Worm (Caenorhabditis elegans): Measurements from ENCODE around the gene M02E1.1.

The M02E1.1 gene

ce11 chrX:348141-348540 lies 22.2 kb downstream of the M02E1.1 start:
- TF ChIP-seq cog-1 (tag; optimal IDR thresholded peaks at IDR 0.05) (no peak), T22C8.4 (GFP tag; IDR thresholded peaks at IDR 0.05) (peak; percentile 52; the same call in 1 of the 2 replicates)

ce11 chrX:351398-351797 lies 25.5 kb downstream of the M02E1.1 start:
- TF ChIP-seq ztf-29 (GFP tag; IDR thresholded peaks at IDR 0.05) (peak; percentile 81), klf-2 (GFP tag; conservative IDR thresholded peaks at IDR 0.05) (peak; percentile 82), tab-1 (GFP tag; IDR thresholded peaks at IDR 0.05) (peak; percentile 95), T22C8.4 (GFP tag; IDR thresholded peaks at IDR 0.05) (peak; percentile 79), ztf-23 (GFP tag; IDR thresholded peaks at IDR 0.05) (peak; percentile 89), ref-1 (GFP tag; conservative IDR thresholded peaks at IDR 0.05) (peak; percentile 83), flt-1 (GFP tag; IDR thresholded peaks at IDR 0.05) (peak; percentile 96)

- TF ChIP-seq med-1 (GFP tag; optimal IDR thresholded peaks at IDR 0.05; ENCODE audit: insufficient read depth) (peak; percentile 69), ztf-29 (GFP tag; IDR thresholded peaks at IDR 0.05) (peak; percentile 92), tab-1 (GFP tag; IDR thresholded peaks at IDR 0.05) (peak; percentile 95), cog-1 (tag; optimal IDR thresholded peaks at IDR 0.05) (peak; percentile 83), ztf-23 (GFP tag; IDR thresholded peaks at IDR 0.05) (peak; percentile 96), klf-2 (GFP tag; conservative IDR thresholded peaks at IDR 0.05) (peak; percentile 92), flt-1 (GFP tag; IDR thresholded peaks at IDR 0.05) (peak; percentile 91), T22C8.4 (GFP tag; IDR thresholded peaks at IDR 0.05) (peak; percentile 90), ref-1 (GFP tag; conservative IDR thresholded peaks at IDR 0.05) (peak; percentile 84)
Measured at ce11 chrX:353134-353669, 27.3 kb downstream of the M02E1.1 start, which contains the start of gene sor-3. sor-3 (plus strand) TSS chrX:353619.

ce11 chrX:357792-358191 lies 31.9 kb downstream of the M02E1.1 start, which contains the start of gene C04E7.1:
C04E7.1 (plus strand) TSS chrX:358092.
- TF ChIP-seq klf-2 (GFP tag; conservative IDR thresholded peaks at IDR 0.05) (no peak), T22C8.4 (GFP tag; IDR thresholded peaks at IDR 0.05) (no peak), med-1 (GFP tag; optimal IDR thresholded peaks at IDR 0.05; ENCODE audit: insufficient read depth) (no peak), ztf-23 (GFP tag; IDR thresholded peaks at IDR 0.05) (no peak), ref-1 (GFP tag; conservative IDR thresholded peaks at IDR 0.05) (no peak), cog-1 (tag; optimal IDR thresholded peaks at IDR 0.05) (no peak), flt-1 (GFP tag; IDR thresholded peaks at IDR 0.05) (no peak), ztf-29 (GFP tag; IDR thresholded peaks at IDR 0.05) (no peak), tab-1 (GFP tag; IDR thresholded peaks at IDR 0.05) (no peak)

ce11 chrX:360479-360878 lies 34.6 kb downstream of the M02E1.1 start, which contains the start of gene C04E7.5:
C04E7.5 (plus strand) TSS chrX:360779.
- TF ChIP-seq med-1 (GFP tag; optimal IDR thresholded peaks at IDR 0.05; ENCODE audit: insufficient read depth) (no peak), ztf-29 (GFP tag; IDR thresholded peaks at IDR 0.05) (no peak), cog-1 (tag; optimal IDR thresholded peaks at IDR 0.05) (no peak), klf-2 (GFP tag; conservative IDR thresholded peaks at IDR 0.05) (no peak), flt-1 (GFP tag; IDR thresholded peaks at IDR 0.05) (no peak), T22C8.4 (GFP tag; IDR thresholded peaks at IDR 0.05) (no peak), ztf-23 (GFP tag; IDR thresholded peaks at IDR 0.05) (no peak), tab-1 (GFP tag; IDR thresholded peaks at IDR 0.05) (no peak), ref-1 (GFP tag; conservative IDR thresholded peaks at IDR 0.05) (no peak)

- TF ChIP-seq klf-2 (GFP tag; conservative IDR thresholded peaks at IDR 0.05) (no peak), ztf-29 (GFP tag; IDR thresholded peaks at IDR 0.05) (no peak), tab-1 (GFP tag; IDR thresholded peaks at IDR 0.05) (no peak), ztf-23 (GFP tag; IDR thresholded peaks at IDR 0.05) (no peak), T22C8.4 (GFP tag; IDR thresholded peaks at IDR 0.05) (no peak), flt-1 (GFP tag; IDR thresholded peaks at IDR 0.05) (no peak), med-1 (GFP tag; optimal IDR thresholded peaks at IDR 0.05; ENCODE audit: insufficient read depth) (no peak), ref-1 (GFP tag; conservative IDR thresholded peaks at IDR 0.05) (no peak), cog-1 (tag; optimal IDR thresholded peaks at IDR 0.05) (no peak)
Measured at ce11 chrX:369923-370322, 44.0 kb downstream of the M02E1.1 start.

- TF ChIP-seq T22C8.4 (GFP tag; IDR thresholded peaks at IDR 0.05) (peak; percentile 54), klf-2 (GFP tag; conservative IDR thresholded peaks at IDR 0.05) (no peak), ztf-23 (GFP tag; IDR thresholded peaks at IDR 0.05) (no peak), cog-1 (tag; optimal IDR thresholded peaks at IDR 0.05) (no peak)
Measured at ce11 chrX:371761-372285, 45.9 kb downstream of the M02E1.1 start, which contains the start of gene nrde-3. nrde-3 (plus strand) TSS chrX:372235.

- TF ChIP-seq flt-1 (GFP tag; IDR thresholded peaks at IDR 0.05) (no peak), klf-2 (GFP tag; conservative IDR thresholded peaks at IDR 0.05) (no peak), ref-1 (GFP tag; conservative IDR thresholded peaks at IDR 0.05) (no peak), T22C8.4 (GFP tag; IDR thresholded peaks at IDR 0.05) (no peak), ztf-23 (GFP tag; IDR thresholded peaks at IDR 0.05) (no peak), ztf-29 (GFP tag; IDR thresholded peaks at IDR 0.05) (no peak), tab-1 (GFP tag; IDR thresholded peaks at IDR 0.05) (no peak), cog-1 (tag; optimal IDR thresholded peaks at IDR 0.05) (no peak), med-1 (GFP tag; optimal IDR thresholded peaks at IDR 0.05; ENCODE audit: insufficient read depth) (no peak)
Measured at ce11 chrX:380505-380904, 54.6 kb downstream of the M02E1.1 start, which contains the start of gene R04A9.3. R04A9.3 (minus strand) TSS chrX:380605.

- TF ChIP-seq cog-1 (tag; optimal IDR thresholded peaks at IDR 0.05) = no peak
- TF ChIP-seq med-1 (GFP tag; optimal IDR thresholded peaks at IDR 0.05; ENCODE audit: insufficient read depth) = no peak
- no peak for TF ChIP-seq T22C8.4 (GFP tag; IDR thresholded peaks at IDR 0.05)
- TF ChIP-seq ztf-23 (GFP tag; IDR thresholded peaks at IDR 0.05) = no peak
- no peak for TF ChIP-seq flt-1 (GFP tag; IDR thresholded peaks at IDR 0.05)
- no peak for TF ChIP-seq klf-2 (GFP tag; conservative IDR thresholded peaks at IDR 0.05)
- TF ChIP-seq ref-1 (GFP tag; conservative IDR thresholded peaks at IDR 0.05) = no peak
- no peak for TF ChIP-seq ztf-29 (GFP tag; IDR thresholded peaks at IDR 0.05)
- TF ChIP-seq tab-1 (GFP tag; IDR thresholded peaks at IDR 0.05) = no peak
Measured at ce11 chrX:381029-381428, 55.1 kb downstream of the M02E1.1 start.

ce11 chrX:382692-383091 lies 56.8 kb downstream of the M02E1.1 start, which contains the start of gene ife-2:
ife-2 (minus strand) TSS chrX:382709.
- TF ChIP-seq T22C8.4 (GFP tag; IDR thresholded peaks at IDR 0.05) = no peak
- no peak for TF ChIP-seq ref-1 (GFP tag; conservative IDR thresholded peaks at IDR 0.05)
- TF ChIP-seq ztf-29 (GFP tag; IDR thresholded peaks at IDR 0.05) = no peak
- no peak for TF ChIP-seq klf-2 (GFP tag; conservative IDR thresholded peaks at IDR 0.05)
- peak; percentile 44 for TF ChIP-seq cog-1 (tag; optimal IDR thresholded peaks at IDR 0.05)
- TF ChIP-seq med-1 (GFP tag; optimal IDR thresholded peaks at IDR 0.05; ENCODE audit: insufficient read depth) = no peak
- no peak for TF ChIP-seq flt-1 (GFP tag; IDR thresholded peaks at IDR 0.05)
